Fruit fly (Drosophila melanogaster) whole organism, embryonic: Measurements from ENCODE around the gene CG13720.

Experiments used
- Ada2b ChIP-seq: fragments of 200-800 bp; sonication (Bioruptor generic); IDR thresholded peaks from 2 replicates; pipeline ENCODE4 v1.3.6; 2022; ENCODE audit warnings: missing biosample characterization, missing genetic modification characterization
- Antp ChIP-seq: fragments of 200-800 bp; sonication (Bioruptor generic); optimal IDR thresholded peaks from 3 replicates; lab custom pipeline; 2016; ENCODE audit warnings: missing biosample characterization, missing genetic modification characterization
- Asciz ChIP-seq: fragments of 200-800 bp; sonication (Bioruptor generic); optimal IDR thresholded peaks from 2 replicates; lab custom pipeline; 2017; ENCODE audit warnings: missing biosample characterization, mild to moderate bottlenecking, missing genetic modification characterization, missing genetic modification reagents
- Awh ChIP-seq: fragments of 200-800 bp; sonication (Bioruptor generic); IDR thresholded peaks from 2 replicates; pipeline ENCODE4, ENCODE4 v1.3.6; 2022; ENCODE audit warnings: missing biosample characterization, missing genetic modification characterization
- CG10209 ChIP-seq: fragments of 200-800 bp; sonication (Bioruptor generic); optimal IDR thresholded peaks from 3 replicates; lab custom pipeline; 2017; ENCODE audit warnings: missing biosample characterization, mild to moderate bottlenecking, missing genetic modification characterization, missing genetic modification reagents
- CG10431 ChIP-seq: fragments of 200-800 bp; sonication (Bioruptor generic); optimal IDR thresholded peaks from 3 replicates; lab custom pipeline; 2018; ENCODE audit warnings: missing biosample characterization, mild to moderate bottlenecking, missing genetic modification characterization
- CG11085 ChIP-seq: fragments of 200-800 bp; sonication (Bioruptor generic); IDR thresholded peaks from 2 replicates; pipeline ENCODE4 v1.3.6; 2022; ENCODE audit warnings: missing biosample characterization, missing genetic modification characterization
- CG13296 ChIP-seq: fragments of 200-800 bp; sonication (Bioruptor generic); optimal IDR thresholded peaks from 3 replicates; lab custom pipeline; 2018; ENCODE audit warnings: missing biosample characterization, mild to moderate bottlenecking, missing genetic modification characterization
- CG14860 ChIP-seq: fragments of 200-800 bp; sonication (Bioruptor generic); IDR thresholded peaks from 3 replicates; pipeline ENCODE4 v1.3.6; 2022; ENCODE audit warnings: missing biosample characterization, missing genetic modification characterization; ENCODE audit not compliant: partially characterized antibody
- CG1602 ChIP-seq: fragments of 200-800 bp; sonication (Bioruptor generic); optimal IDR thresholded peaks from 3 replicates; lab custom pipeline; 2016; ENCODE audit warnings: missing biosample characterization, missing genetic modification characterization
- CG17359 ChIP-seq: fragments of 200-800 bp; sonication (Bioruptor generic); optimal IDR thresholded peaks from 3 replicates; lab custom pipeline; 2018; ENCODE audit warnings: missing biosample characterization, mild to moderate bottlenecking, missing genetic modification characterization, moderate library complexity
- CG17829 ChIP-seq: fragments of 200-800 bp; optimal IDR thresholded peaks from 2 replicates; lab custom pipeline; 2019; ENCODE audit warnings: missing biosample characterization, mild to moderate bottlenecking, missing genetic modification characterization, moderate library complexity
- CG18476 ChIP-seq: fragments of 200-800 bp; sonication (Bioruptor generic); optimal IDR thresholded peaks from 2 replicates; lab custom pipeline; 2016; ENCODE audit warnings: missing biosample characterization, mild to moderate bottlenecking, missing genetic modification characterization
- CG30020 ChIP-seq: fragments of 200-800 bp; optimal IDR thresholded peaks from 2 replicates; lab custom pipeline; 2019; ENCODE audit warnings: missing biosample characterization, mild to moderate bottlenecking, missing genetic modification characterization, moderate library complexity
- CG32772 ChIP-seq: fragments of 200-800 bp; sonication (Bioruptor generic); IDR thresholded peaks from 2 replicates; pipeline ENCODE4 v1.3.6; 2022; ENCODE audit warnings: missing biosample characterization, missing genetic modification characterization
- CG3838 ChIP-seq: fragments of 200-800 bp; sonication (Bioruptor generic); optimal IDR thresholded peaks from 3 replicates; lab custom pipeline; 2016; ENCODE audit warnings: missing biosample characterization, missing genetic modification characterization
- CG3847 ChIP-seq: fragments of 200-800 bp; sonication (Bioruptor generic); IDR thresholded peaks from 2 replicates; pipeline ENCODE4 v1.3.6; 2022; ENCODE audit warnings: missing biosample characterization, missing genetic modification characterization
- CG4360 ChIP-seq: fragments of 200-800 bp; sonication (Bioruptor generic); IDR thresholded peaks from 2 replicates; pipeline ENCODE4 v1.3.6; 2022; ENCODE audit warnings: missing biosample characterization, missing genetic modification characterization
- CG4424 ChIP-seq: fragments of 200-800 bp; sonication (Bioruptor generic); optimal IDR thresholded peaks from 3 replicates; lab custom pipeline; 2016; ENCODE audit warnings: missing biosample characterization, missing genetic modification characterization
- CG5245 ChIP-seq: fragments of 200-800 bp; sonication (Bioruptor generic); optimal IDR thresholded peaks from 3 replicates; lab custom pipeline; 2016; ENCODE audit warnings: missing biosample characterization, missing genetic modification characterization
- CG6689 ChIP-seq: fragments of 200-800 bp; sonication (Bioruptor generic); IDR thresholded peaks from 2 replicates; pipeline ENCODE4 v1.3.6; 2022; ENCODE audit warnings: missing biosample characterization, missing genetic modification characterization
- CG9932 ChIP-seq: fragments of 200-800 bp; sonication (Bioruptor generic); IDR thresholded peaks from 2 replicates; pipeline ENCODE4 v1.3.6; 2022; ENCODE audit warnings: missing biosample characterization, missing genetic modification characterization
- Dll ChIP-seq: fragments of 200-800 bp; sonication (Bioruptor generic); IDR thresholded peaks from 4 replicates; pipeline ENCODE4 v1.3.6; 2022; ENCODE audit warnings: missing biosample characterization, missing genetic modification characterization; ENCODE audit not compliant: partially characterized antibody
- E2f1 ChIP-seq: fragments of 200-800 bp; sonication (Bioruptor generic); IDR thresholded peaks from 2 replicates; pipeline ENCODE4 v1.3.6; 2022; ENCODE audit warnings: missing biosample characterization, missing genetic modification characterization
- Ets97D ChIP-seq: fragments of 200-800 bp; sonication (Bioruptor generic); optimal IDR thresholded peaks from 3 replicates; lab custom pipeline; 2016; ENCODE audit warnings: missing biosample characterization, missing genetic modification characterization
- Gsc ChIP-seq: fragments of 200-800 bp; sonication (Bioruptor generic); IDR thresholded peaks from 2 replicates; pipeline ENCODE4 v1.3.6; 2022; ENCODE audit warnings: missing biosample characterization, missing genetic modification characterization
- Hmr ChIP-seq: fragments of 200-800 bp; sonication (Bioruptor generic); optimal IDR thresholded peaks from 3 replicates; lab custom pipeline; 2017; ENCODE audit warnings: mild to moderate bottlenecking, missing biosample characterization, missing genetic modification reagents, missing genetic modification characterization
- NFAT ChIP-seq: fragments of 200-800 bp; sonication (Bioruptor generic); IDR thresholded peaks from 2 replicates; pipeline ENCODE4 v1.3.6; 2022; ENCODE audit warnings: missing biosample characterization, missing genetic modification characterization
- Neu2 ChIP-seq: fragments of 200-800 bp; sonication (Bioruptor generic); optimal IDR thresholded peaks from 3 replicates; lab custom pipeline; 2016; ENCODE audit warnings: missing biosample characterization, missing genetic modification characterization, borderline replicate concordance
- PHDP ChIP-seq: fragments of 200-800 bp; sonication (Bioruptor generic); optimal IDR thresholded peaks from 3 replicates; lab custom pipeline; 2018; ENCODE audit warnings: missing biosample characterization, mild to moderate bottlenecking, missing genetic modification characterization, moderate library complexity
- Sin3A ChIP-seq: fragments of >200 bp; optimal IDR thresholded peaks from 2 replicates; lab custom pipeline; 2018
- YL-1 ChIP-seq: fragments of 200-800 bp; sonication (Bioruptor generic); optimal IDR thresholded peaks from 3 replicates; lab custom pipeline; 2017; ENCODE audit warnings: missing biosample characterization, mild to moderate bottlenecking, missing genetic modification characterization
- disco-r ChIP-seq: fragments of 200-800 bp; sonication (Bioruptor generic); optimal IDR thresholded peaks from 2 replicates; lab custom pipeline; 2016; ENCODE audit warnings: missing biosample characterization, missing genetic modification characterization
- dpn ChIP-seq, 2 experiments: fragments of 200-800 bp; sonication (Bioruptor generic); optimal IDR thresholded peaks; 3 replicates each; lab custom pipeline; 2016; ENCODE audit warnings: missing biosample characterization in 2 of 2, missing genetic modification characterization in 2 of 2
- emc ChIP-seq: fragments of 200-800 bp; sonication (Bioruptor generic); optimal IDR thresholded peaks from 2 replicates; lab custom pipeline; 2016; ENCODE audit warnings: missing biosample characterization, missing genetic modification characterization
- fd102C ChIP-seq: fragments of 200-800 bp; sonication (Bioruptor generic); optimal IDR thresholded peaks from 2 replicates; lab custom pipeline; 2018; ENCODE audit warnings: missing biosample characterization, mild to moderate bottlenecking, missing genetic modification characterization, moderate library complexity
- fd3F ChIP-seq: fragments of 200-800 bp; sonication (Bioruptor generic); optimal IDR thresholded peaks from 2 replicates; lab custom pipeline; 2018; ENCODE audit warnings: missing biosample characterization, mild to moderate bottlenecking, missing genetic modification characterization, moderate library complexity
- grau ChIP-seq: fragments of 200-800 bp; optimal IDR thresholded peaks from 3 replicates; lab custom pipeline; 2019; ENCODE audit warnings: missing biosample characterization, mild to moderate bottlenecking, missing genetic modification characterization, moderate library complexity
- gsb ChIP-seq: fragments of 200-800 bp; sonication (Bioruptor generic); IDR thresholded peaks from 2 replicates; pipeline ENCODE4 v1.3.6; 2022; ENCODE audit warnings: missing biosample characterization, missing genetic modification characterization
- hb ChIP-seq: fragments of 200-800 bp; sonication (Bioruptor generic); IDR thresholded peaks from 3 replicates; pipeline ENCODE4 v1.3.6; 2022; ENCODE audit warnings: missing biosample characterization, missing genetic modification characterization; ENCODE audit not compliant: partially characterized antibody
- hbn ChIP-seq: fragments of 200-800 bp; sonication (Bioruptor generic); IDR thresholded peaks from 2 replicates; pipeline ENCODE4 v1.3.6; 2022; ENCODE audit warnings: missing biosample characterization, missing genetic modification characterization; ENCODE audit not compliant: partially characterized antibody
- jing ChIP-seq: fragments of 200-800 bp; sonication (Bioruptor generic); optimal IDR thresholded peaks from 2 replicates; lab custom pipeline; 2018; ENCODE audit warnings: missing biosample characterization, mild to moderate bottlenecking, missing genetic modification characterization
- ken ChIP-seq: fragments of 200-800 bp; sonication (Bioruptor generic); IDR thresholded peaks from 3 replicates; pipeline ENCODE4 v1.3.6; 2022; ENCODE audit warnings: missing biosample characterization, missing genetic modification characterization
- kni ChIP-seq: fragments of 200-800 bp; sonication (Bioruptor generic); optimal IDR thresholded peaks from 3 replicates; lab custom pipeline; 2017; ENCODE audit warnings: mild to moderate bottlenecking, missing biosample characterization, missing genetic modification reagents, missing genetic modification characterization
- oc ChIP-seq: fragments of 200-800 bp; sonication (Bioruptor generic); optimal IDR thresholded peaks from 2 replicates; lab custom pipeline; 2018; ENCODE audit warnings: missing biosample characterization, mild to moderate bottlenecking, missing genetic modification characterization, moderate library complexity
- pb ChIP-seq: fragments of 200-800 bp; sonication (Bioruptor generic); optimal IDR thresholded peaks from 3 replicates; lab custom pipeline; 2016; ENCODE audit warnings: missing biosample characterization, missing genetic modification characterization
- shn ChIP-seq: fragments of 200-800 bp; sonication (Bioruptor generic); optimal IDR thresholded peaks from 3 replicates; lab custom pipeline; 2016; ENCODE audit warnings: missing biosample characterization, missing genetic modification characterization
- sob ChIP-seq: fragments of 200-800 bp; sonication (Bioruptor generic); IDR thresholded peaks from 2 replicates; pipeline ENCODE4 v1.3.6; 2022; ENCODE audit warnings: missing biosample characterization, missing genetic modification characterization
- tna ChIP-seq: fragments of 200-800 bp; sonication (Bioruptor generic); IDR thresholded peaks from 2 replicates; pipeline ENCODE4 v1.3.6; 2022; ENCODE audit warnings: missing biosample characterization, missing genetic modification characterization; ENCODE audit not compliant: partially characterized antibody
- trh ChIP-seq: fragments of 200-800 bp; sonication (Bioruptor generic); optimal IDR thresholded peaks from 2 replicates; lab custom pipeline; 2016; ENCODE audit warnings: missing biosample characterization, missing genetic modification characterization
- usp ChIP-seq: fragments of >200 bp; optimal IDR thresholded peaks from 2 replicates; lab custom pipeline; 2017; ENCODE audit warnings: missing biosample characterization, missing genetic modification characterization
- wdn ChIP-seq: fragments of 200-800 bp; sonication (Bioruptor generic); IDR thresholded peaks from 2 replicates; pipeline ENCODE4 v1.3.6; 2022; ENCODE audit warnings: missing biosample characterization, missing genetic modification characterization

The CG13720 gene

dm6 chr3L:4546650-4547049 lies 46.4 kb upstream of the CG13720 start (continued):
- TF ChIP-seq dpn (GFP tag; optimal IDR thresholded peaks at IDR 0.05; lab: Kevin White, UChicago) (peak; percentile 25 to 33), fd3F (GFP tag; lab: Kevin White, UChicago) (no peak), Ada2b (GFP tag; lab: Robert Waterston, UW) (peak; percentile 42), disco-r (GFP tag; lab: Kevin White, UChicago) (no peak), Sin3A (lab: Kevin White, UChicago) (no peak), wdn (GFP tag; lab: Robert Waterston, UW) (no peak), trh (GFP tag; lab: Kevin White, UChicago) (no peak), tna (GFP tag; lab: Robert Waterston, UW) (no peak), Neu2 (no peak), ken (peak; percentile 50; the same call in 1 of the 3 replicates), CG30020 (tag; lab: Kevin White, UChicago) (peak; percentile 2), jing (GFP tag; lab: Kevin White, UChicago) (peak; percentile 24), CG11085 (no peak), CG17359 (tag; lab: Kevin White, UChicago) (peak; percentile 62), CG6689 (GFP tag; lab: Robert Waterston, UW) (peak; percentile 62), CG10209 (GFP tag; lab: Kevin White, UChicago) (peak; percentile 53), CG3847 (GFP tag; lab: Robert Waterston, UW) (no peak), CG18476 (no peak), Dll (GFP tag; lab: Robert Waterston, UW) (no peak), Awh (no peak), Gsc (GFP tag; lab: Robert Waterston, UW) (0 out of 2 replicates have a peak, but pooled peaks have one; percentile 18), CG17829 (tag; lab: Kevin White, UChicago) (peak; percentile 89), pb (no peak), NFAT (GFP tag; lab: Robert Waterston, UW) (no peak), YL-1 (GFP tag; lab: Kevin White, UChicago) (no peak), emc (no peak), Antp (GFP tag; lab: Kevin White, UChicago) (no peak), fd102C (GFP tag; lab: Kevin White, UChicago) (peak; percentile 81), sob (GFP tag; lab: Robert Waterston, UW) (no peak; the same call in 1 of the 2 replicates), Ets97D (no peak), CG14860 (GFP tag; lab: Robert Waterston, UW) (no peak), CG13296 (GFP tag; lab: Kevin White, UChicago) (no peak), CG9932 (GFP tag; lab: Robert Waterston, UW) (no peak), oc (tag; lab: Kevin White, UChicago) (peak; percentile 41), kni (GFP tag; lab: Kevin White, UChicago) (no peak), CG10431 (GFP tag; lab: Kevin White, UChicago) (no peak), hbn (GFP tag; lab: Robert Waterston, UW) (no peak), grau (tag; lab: Kevin White, UChicago) (peak; percentile 66), CG1602 (GFP tag; lab: Kevin White, UChicago) (peak; percentile 55), CG3838 (GFP tag; lab: Kevin White, UChicago) (peak; percentile 3), CG4424 (GFP tag; lab: Kevin White, UChicago) (peak; percentile 69), gsb (GFP tag; lab: Robert Waterston, UW) (no peak), CG5245 (peak; percentile 53), CG32772 (GFP tag; lab: Robert Waterston, UW) (peak; percentile 45), Hmr (GFP tag; lab: Kevin White, UChicago) (no peak), shn (GFP tag; lab: Kevin White, UChicago) (no peak), hb (GFP tag; lab: Robert Waterston, UW) (no peak), PHDP (peak; percentile 46), usp (no peak), Asciz (GFP tag; lab: Kevin White, UChicago) (peak; percentile 56), E2f1 (GFP tag; lab: Robert Waterston, UW) (peak; percentile 21; the same call in 1 of the 2 replicates), CG4360 (GFP tag; lab: Robert Waterston, UW) (peak; percentile 24; the same call in 1 of the 2 replicates)
